Fruit fly (Drosophila melanogaster): Measurements from ENCODE around the gene CG6040.

- TF ChIP-seq psq (optimal IDR thresholded peaks at IDR 0.05) (no peak), Dll (optimal IDR thresholded peaks at IDR 0.05) (no peak), pan (optimal IDR thresholded peaks at IDR 0.05) (no peak), CG8478 (optimal IDR thresholded peaks at IDR 0.05) (no peak)
Measured at dm6 chr3R:19062549-19062948, 34.2 kb upstream of the CG6040 start.

Data from whole organism.